Worm (Caenorhabditis elegans): ENCODE measurements around the gene F25E5.8.
A peak's percentile ranks its signal among the peaks of the same experiment; 100 is the strongest.

F25E5.8 gene

ce11 chrV:7465509-7465908 lies 29.8 kb downstream of the F25E5.8 start, which contains the start of gene F25E5.1:
Gene F25E5.1 (plus strand): TSS chrV:7465884.
- peak; percentile 53 for TF ChIP-seq rbr-2 (tag; optimal IDR thresholded peaks at IDR 0.05)
- 0 out of 2 replicates have a peak, but pooled peaks have one; percentile 10 for TF ChIP-seq ZK337.2 (GFP tag; IDR thresholded peaks at IDR 0.05)
- no peak for TF ChIP-seq lin-1 (GFP tag; IDR thresholded peaks at IDR 0.05)
- peak; percentile 17; the same call in 1 of the 2 replicates for TF ChIP-seq ceh-44 (GFP tag; IDR thresholded peaks at IDR 0.05)
- TF ChIP-seq mes-2 (tag; optimal IDR thresholded peaks at IDR 0.05; ENCODE audit: poor library complexity, severe bottlenecking) = peak; percentile 95
- no peak for TF ChIP-seq ztf-11 (tag; optimal IDR thresholded peaks at IDR 0.05)
- peak; percentile 61; the same call in 1 of the 2 replicates for TF ChIP-seq hmg-1.1 (GFP tag; IDR thresholded peaks at IDR 0.05)
- no peak for TF ChIP-seq hif-1 (tag; optimal IDR thresholded peaks at IDR 0.05)
- peak; percentile 70 for TF ChIP-seq nhr-6 (tag; optimal IDR thresholded peaks at IDR 0.05)
- TF ChIP-seq mdl-1 (tag; optimal IDR thresholded peaks at IDR 0.05) = peak in 1 of 2 experiments; percentile 81
- TF ChIP-seq Y105C5A.15 (GFP tag; IDR thresholded peaks at IDR 0.05) = no peak
- peak; percentile 62 for TF ChIP-seq dpl-1 (GFP tag; optimal IDR thresholded peaks at IDR 0.05)
- no peak for TF ChIP-seq ZK546.5 (tag; optimal IDR thresholded peaks at IDR 0.05)
- no peak for TF ChIP-seq skn-1 (tag; optimal IDR thresholded peaks at IDR 0.05)
- peak; percentile 59 for TF ChIP-seq nhr-28 (tag; optimal IDR thresholded peaks at IDR 0.05)
- peak; percentile 63 for TF ChIP-seq hlh-30 (tag; optimal IDR thresholded peaks at IDR 0.05; ENCODE audit: insufficient read depth)
- peak; percentile 52 for TF ChIP-seq unc-130 (GFP tag; optimal IDR thresholded peaks at IDR 0.05)
- no peak for TF ChIP-seq madf-9 (GFP tag; conservative IDR thresholded peaks at IDR 0.05)
- TF ChIP-seq ceh-20 (GFP tag; IDR thresholded peaks at IDR 0.05) = no peak
- TF ChIP-seq unc-62 (GFP tag; optimal IDR thresholded peaks at IDR 0.05 in 1 of 2) = peak in 1 of 2 experiments; percentile 93
- no peak for TF ChIP-seq unc-62 (tag; optimal IDR thresholded peaks at IDR 0.05)
- TF ChIP-seq pqm-1 (tag; optimal IDR thresholded peaks at IDR 0.05) = peak; percentile 48
- no peak for TF ChIP-seq daf-16 (GFP tag; optimal IDR thresholded peaks at IDR 0.05)
- no peak for TF ChIP-seq daf-16 (tag; optimal IDR thresholded peaks at IDR 0.05)
- TF ChIP-seq nhr-76 (tag; optimal IDR thresholded peaks at IDR 0.05) = no peak
- TF ChIP-seq dmd-9 (GFP tag; IDR thresholded peaks at IDR 0.05) = peak; percentile 75; the same call in 1 of the 2 replicates
- TF ChIP-seq daf-12 (tag; optimal IDR thresholded peaks at IDR 0.05) = no peak
- TF ChIP-seq nhr-102 (tag; optimal IDR thresholded peaks at IDR 0.05) = peak; percentile 26
- TF ChIP-seq lin-13 (GFP tag; optimal IDR thresholded peaks at IDR 0.05) = no peak
- TF ChIP-seq pha-4 (GFP tag; IDR thresholded peaks at IDR 0.05) = no peak
- peak; percentile 31 for TF ChIP-seq pha-4 (tag; optimal IDR thresholded peaks at IDR 0.05)

DNA sequence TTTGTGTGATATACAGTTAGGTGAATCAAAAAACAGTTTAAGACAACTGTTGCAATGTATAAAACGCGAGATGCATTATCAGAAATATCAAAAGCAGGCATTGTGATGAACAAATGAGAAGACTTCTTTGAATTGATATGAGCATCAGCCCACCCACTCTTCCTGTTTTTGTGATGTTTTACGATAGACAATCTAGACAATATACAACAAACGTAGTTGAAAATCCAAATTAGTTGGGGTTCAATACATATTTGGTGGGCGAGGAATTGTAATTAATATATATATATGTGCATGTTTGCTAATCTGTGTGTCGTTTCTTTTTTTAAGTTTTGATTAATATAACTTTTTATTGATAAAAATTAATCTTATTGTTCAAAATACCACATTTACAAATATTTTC lies 37.1 kb downstream of the F25E5.8 start, which contains the start of gene str-28:
Gene str-28 (minus strand): TSS at position 101 of the 400 bp plus-strand sequence.
- TF ChIP-seq skn-1 (tag; optimal IDR thresholded peaks at IDR 0.05) (no peak), set-16 (GFP tag; IDR thresholded peaks at IDR 0.05) (no peak), lir-3 (tag; optimal IDR thresholded peaks at IDR 0.05) (no peak), nhr-42 (GFP tag; IDR thresholded peaks at IDR 0.05) (no peak), mxl-3 (GFP tag; optimal IDR thresholded peaks at IDR 0.05) (no peak), arid-1 (GFP tag; conservative IDR thresholded peaks at IDR 0.05) (no peak), snpc-1.2 (GFP tag; IDR thresholded peaks at IDR 0.05) (no peak), sdz-12 (GFP tag; optimal IDR thresholded peaks at IDR 0.05) (no peak), unc-62 (GFP tag; optimal IDR thresholded peaks at IDR 0.05 in 1 of 2) (no peak), unc-62 (tag; optimal IDR thresholded peaks at IDR 0.05) (no peak), T20F7.1 (GFP tag; optimal IDR thresholded peaks at IDR 0.05) (no peak), F44E2.7 (GFP tag; IDR thresholded peaks at IDR 0.05) (no peak), nhr-76 (tag; optimal IDR thresholded peaks at IDR 0.05) (no peak), gei-8 (GFP tag; optimal IDR thresholded peaks at IDR 0.05) (no peak), dmd-8 (GFP tag; IDR thresholded peaks at IDR 0.05) (no peak), mdt-29 (GFP tag; IDR thresholded peaks at IDR 0.05) (no peak), nhr-77 (tag; optimal IDR thresholded peaks at IDR 0.05) (no peak), zip-11 (GFP tag; IDR thresholded peaks at IDR 0.05) (no peak), hlh-11 (tag; optimal IDR thresholded peaks at IDR 0.05) (no peak), ceh-82 (tag; optimal IDR thresholded peaks at IDR 0.05) (no peak)
